Fruit fly (Drosophila melanogaster) ovary, adult (tissue): ENCODE data around the gene Task6.

Source experiments
- CG17801 ChIP-seq: fragments of 200-800 bp; optimal IDR thresholded peaks from 2 replicates; lab custom pipeline; 2019; ENCODE audit warnings: missing biosample characterization, mild to moderate bottlenecking, missing genetic modification characterization, moderate library complexity; ENCODE audit not compliant: partially characterized antibody

The Task6 gene

DNA sequence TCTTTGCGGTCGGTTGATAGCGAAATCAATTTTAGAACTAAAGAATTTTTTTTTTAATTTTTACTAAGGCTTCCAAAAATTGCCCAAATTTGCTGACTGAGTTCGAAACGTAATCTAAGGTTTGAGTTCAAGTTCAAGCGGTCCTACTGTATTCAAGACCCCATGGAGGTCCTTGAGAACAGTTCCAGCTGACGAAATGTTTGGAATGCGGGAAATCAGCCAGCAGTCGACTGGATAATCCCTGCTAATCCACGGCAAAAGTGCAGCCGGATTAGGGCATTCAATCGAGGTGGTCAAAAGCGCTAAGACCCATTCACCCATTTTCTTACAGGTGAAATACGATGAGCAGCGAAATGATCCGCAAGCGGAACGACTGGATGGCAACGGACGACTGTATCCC lies 26.4 kb upstream of the Task6 start, which contains the start of gene f-cup:
Gene f-cup (minus strand): TSS at position 101 of the 400 bp plus-strand sequence.
- TF ChIP-seq CG17801 (GFP tag; lab: Kevin White, UChicago) = no peak

DNA sequence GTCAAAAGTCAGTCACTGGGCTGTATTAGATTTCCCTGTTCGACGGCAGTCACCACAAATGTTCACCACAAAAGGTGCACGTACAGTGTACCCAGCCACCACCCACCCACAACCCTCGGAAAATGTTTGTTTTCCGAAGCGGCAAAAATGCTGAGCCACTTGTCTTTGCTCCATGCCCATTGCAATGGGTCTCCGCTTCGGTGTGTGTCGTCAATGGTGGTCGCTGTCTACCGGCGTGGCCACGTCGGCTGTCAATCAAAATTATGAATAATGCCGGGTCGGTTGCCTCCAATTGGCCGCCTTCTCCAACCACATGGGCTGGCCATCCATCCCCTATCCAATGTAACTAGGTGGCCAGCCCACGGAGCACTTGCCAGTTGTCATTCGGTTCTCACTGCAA lies 25.9 kb upstream of the Task6 start, which contains the start of gene ninaB:
Gene ninaB (plus strand): TSS at position 374 of the 400 bp plus-strand sequence.
- no peak for TF ChIP-seq CG17801 (GFP tag; lab: Kevin White, UChicago)

DNA sequence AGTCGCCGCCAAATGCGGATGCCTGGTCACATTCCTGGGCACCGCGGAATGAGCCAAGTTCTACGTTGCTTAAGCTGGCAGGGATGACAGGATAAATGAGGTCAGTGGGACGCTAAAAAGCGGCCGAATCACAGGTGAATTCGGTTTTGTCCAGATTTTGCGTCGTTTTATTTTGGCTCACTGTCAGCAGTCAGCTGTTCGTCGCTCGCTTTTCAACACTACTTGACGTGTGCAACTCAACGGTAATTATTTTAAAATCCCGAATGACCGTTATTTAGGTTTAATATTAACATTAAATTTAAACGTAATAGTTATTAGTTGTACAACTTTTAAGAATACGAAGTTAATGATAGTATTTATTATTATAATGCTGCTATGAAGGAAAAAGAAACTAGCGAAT lies 25.0 kb upstream of the Task6 start:
- TF ChIP-seq CG17801 (GFP tag; lab: Kevin White, UChicago) = no peak

DNA sequence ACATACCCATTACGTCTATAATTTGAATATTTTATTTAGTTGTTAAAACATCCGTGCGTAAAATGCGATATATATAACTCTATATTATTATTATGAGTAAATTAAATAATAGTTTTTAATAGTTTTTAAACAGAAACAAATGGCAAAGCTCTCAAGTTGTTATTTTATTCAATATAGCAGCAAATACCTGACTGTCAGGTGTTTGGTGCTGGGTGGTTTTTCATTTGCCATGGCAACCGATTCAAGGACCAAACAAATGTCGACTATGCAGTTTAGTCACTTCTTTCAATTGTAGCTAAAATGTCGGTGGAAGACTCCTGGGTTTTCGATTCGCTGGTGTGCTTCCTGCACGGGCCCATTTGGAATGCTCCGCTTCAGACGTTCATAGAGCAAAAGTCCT lies 19.4 kb upstream of the Task6 start, which contains the start of gene CG14367:
Gene CG14367 (plus strand): TSS at position 301 of the 400 bp plus-strand sequence.
- TF ChIP-seq CG17801 (GFP tag; lab: Kevin White, UChicago) = no peak

DNA sequence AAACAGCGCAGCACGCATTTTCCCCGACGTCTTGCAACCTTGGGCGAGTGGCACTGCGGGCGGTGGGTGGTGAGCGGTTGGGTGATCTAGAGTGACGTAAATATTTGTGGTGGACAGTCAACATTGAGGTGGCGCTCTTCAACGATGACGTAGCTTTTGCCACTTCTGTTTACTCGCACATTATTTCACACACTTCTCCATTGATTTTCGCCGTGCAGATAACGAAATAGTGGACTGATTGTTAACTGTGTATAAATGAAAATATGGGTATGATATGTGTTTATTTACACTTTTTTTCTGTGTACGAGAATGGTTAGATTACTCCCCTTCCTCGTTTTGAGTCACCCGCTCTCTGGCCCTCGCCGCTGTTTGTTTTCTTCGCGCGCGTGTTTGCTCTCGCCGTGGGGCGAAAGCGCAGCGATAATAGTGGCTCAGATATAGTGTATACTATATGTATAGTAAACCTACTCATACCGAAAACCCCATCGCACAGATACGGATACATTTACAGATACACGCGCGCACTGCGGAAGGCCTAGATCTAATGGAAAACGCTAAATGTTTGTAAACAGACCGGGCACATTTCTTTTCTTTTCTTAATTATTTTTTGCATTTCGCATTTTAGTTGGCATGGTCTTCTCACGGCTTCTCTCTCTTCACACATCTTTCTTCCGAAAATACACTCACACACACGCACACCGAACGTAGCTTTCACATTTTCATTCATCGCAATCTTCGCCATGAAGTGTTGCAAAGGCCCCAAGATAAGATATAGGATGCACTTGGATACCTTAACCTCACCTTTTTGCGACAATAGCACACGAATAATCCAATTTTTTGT lies 12.2 kb upstream of the Task6 start, which contains the start of gene omd:
Gene omd (minus strand): TSS at position 840 of the 841 bp plus-strand sequence.
- no peak for TF ChIP-seq CG17801 (GFP tag; lab: Kevin White, UChicago)

DNA sequence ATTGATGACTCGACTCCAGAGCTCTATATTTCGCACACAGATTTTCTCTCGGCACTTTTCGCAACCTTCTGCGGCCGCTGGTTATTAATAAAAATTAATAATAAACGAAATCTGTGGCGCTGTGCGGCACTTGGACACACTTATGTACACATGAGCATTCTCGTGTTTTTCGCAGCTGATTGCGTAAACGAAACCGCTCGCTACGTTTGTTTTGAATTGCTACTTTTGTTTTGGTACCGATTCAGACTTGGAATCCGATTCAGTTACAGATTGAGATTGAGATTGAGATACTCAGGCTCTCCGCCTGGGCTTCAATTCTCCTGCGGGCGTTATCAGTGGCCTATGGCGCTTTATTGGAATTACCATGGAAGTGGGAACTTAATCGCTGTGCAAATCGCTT lies 11.6 kb upstream of the Task6 start:
- no peak for TF ChIP-seq CG17801 (GFP tag; lab: Kevin White, UChicago)

DNA sequence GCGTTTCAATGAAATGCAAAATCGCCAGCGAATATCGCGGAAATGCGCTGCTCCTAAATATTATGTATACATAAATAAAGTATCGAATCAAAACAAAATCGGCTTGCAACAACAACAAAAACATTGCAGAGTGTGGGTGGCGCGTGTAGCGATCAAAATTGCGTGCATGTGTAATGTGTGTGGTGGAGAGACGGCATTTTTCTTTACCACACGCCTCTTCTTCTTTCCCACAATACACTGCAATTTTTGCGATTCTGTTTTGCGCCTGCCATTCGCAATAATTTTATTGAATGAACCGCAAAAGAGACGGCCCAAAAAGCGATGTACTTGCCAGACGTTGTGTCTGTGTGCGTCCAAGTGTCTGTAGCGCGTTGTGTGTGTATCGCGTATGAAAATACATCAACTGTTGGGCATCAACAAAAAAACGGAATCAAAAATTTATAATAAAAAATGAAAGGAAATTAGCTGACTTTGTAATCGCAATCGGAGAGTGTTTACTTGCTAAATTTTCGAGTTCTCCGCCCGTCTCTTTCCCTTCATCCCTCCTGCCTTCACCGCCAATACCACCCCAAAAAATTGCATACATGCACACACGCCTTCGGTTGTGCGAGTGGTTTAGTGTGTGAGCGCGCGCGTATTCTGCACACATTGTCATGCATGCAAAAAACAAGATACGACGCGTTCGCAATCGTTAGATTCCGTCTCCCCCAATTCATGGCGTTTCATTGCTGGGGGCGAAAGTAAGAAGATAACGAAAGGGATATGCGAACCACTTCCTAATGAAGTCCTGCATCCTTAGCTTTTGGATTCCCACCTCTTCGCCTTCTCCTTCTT lies 10.4 kb upstream of the Task6 start:
- no peak for TF ChIP-seq CG17801 (GFP tag; lab: Kevin White, UChicago)

DNA sequence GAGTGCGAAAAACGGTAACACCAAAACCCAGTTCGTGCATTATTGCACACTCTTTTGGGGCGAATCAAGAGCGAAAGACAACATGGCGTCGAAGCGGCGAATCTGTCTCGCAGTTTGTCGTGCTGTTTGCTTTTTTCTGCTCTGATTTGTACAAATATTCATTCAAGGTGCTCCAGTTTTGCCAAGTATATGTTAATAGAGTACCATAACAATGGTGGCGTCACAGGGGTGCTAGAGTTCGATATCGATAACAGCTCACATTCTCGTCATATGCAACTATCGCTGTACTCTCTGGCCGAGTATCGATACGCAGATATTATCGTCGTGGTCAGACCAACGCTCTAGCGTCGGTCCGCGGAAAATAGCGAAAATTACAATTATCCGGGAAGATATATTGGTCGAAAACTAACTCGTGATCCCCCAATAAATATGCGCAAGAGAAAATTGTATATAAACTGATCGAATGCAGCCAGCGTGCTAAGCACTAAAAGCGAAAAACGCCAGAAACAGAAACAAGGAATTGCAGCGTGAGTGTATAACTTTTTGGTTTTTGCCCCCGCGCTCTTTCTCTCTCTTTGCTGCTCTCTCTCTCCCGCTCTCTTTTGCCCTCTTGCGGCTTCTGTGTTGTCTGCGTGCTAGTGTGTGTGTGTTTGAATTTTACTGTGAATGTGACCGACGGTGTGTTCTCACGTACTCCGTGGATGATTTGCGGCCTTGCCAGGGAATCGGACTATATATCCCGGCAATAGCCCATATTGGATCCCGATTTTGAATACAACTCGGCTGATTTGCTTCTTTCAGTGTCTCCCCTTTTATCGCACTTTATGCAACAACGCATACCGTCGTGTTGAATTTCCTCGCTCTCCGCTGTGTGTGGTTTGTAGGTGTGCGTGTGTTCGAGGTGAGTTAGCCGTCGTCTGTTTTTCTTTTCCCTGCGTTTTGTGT lies 9.6 kb upstream of the Task6 start, which contains the start of gene flfl:
Gene flfl (plus strand): TSS at position 298 of the 945 bp plus-strand sequence.
- TF ChIP-seq CG17801 (GFP tag; lab: Kevin White, UChicago) = peak; percentile 31

DNA sequence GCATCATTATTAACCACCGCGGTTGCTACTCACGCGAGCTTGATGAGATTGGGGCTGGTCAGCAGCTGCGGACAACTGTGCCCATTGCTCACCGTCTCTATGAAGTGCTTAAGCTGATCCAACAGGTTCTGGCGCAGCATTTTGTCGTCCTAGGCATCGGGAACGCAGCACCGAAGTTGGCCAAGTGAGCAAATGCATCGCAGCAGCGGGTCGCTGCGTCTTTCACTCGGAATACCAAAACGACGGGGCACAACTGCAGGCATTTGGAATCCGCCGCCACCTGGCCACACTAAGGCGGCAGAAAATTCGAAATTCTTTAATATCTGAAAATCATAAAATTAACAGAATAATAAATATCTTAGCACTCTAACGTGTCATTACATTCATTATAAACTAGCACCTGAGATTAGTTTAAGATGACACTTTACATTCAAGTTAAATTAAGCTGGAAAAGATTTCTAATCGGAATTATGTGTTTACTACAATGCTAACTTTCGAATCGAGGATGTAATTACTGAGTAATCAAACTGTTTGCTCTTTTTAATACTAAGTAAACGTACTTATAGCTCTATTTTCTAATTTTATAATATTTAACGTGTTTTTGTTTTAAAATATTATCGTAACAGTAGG lies 8.8 kb upstream of the Task6 start:
- TF ChIP-seq CG17801 (GFP tag; lab: Kevin White, UChicago) = no peak

DNA sequence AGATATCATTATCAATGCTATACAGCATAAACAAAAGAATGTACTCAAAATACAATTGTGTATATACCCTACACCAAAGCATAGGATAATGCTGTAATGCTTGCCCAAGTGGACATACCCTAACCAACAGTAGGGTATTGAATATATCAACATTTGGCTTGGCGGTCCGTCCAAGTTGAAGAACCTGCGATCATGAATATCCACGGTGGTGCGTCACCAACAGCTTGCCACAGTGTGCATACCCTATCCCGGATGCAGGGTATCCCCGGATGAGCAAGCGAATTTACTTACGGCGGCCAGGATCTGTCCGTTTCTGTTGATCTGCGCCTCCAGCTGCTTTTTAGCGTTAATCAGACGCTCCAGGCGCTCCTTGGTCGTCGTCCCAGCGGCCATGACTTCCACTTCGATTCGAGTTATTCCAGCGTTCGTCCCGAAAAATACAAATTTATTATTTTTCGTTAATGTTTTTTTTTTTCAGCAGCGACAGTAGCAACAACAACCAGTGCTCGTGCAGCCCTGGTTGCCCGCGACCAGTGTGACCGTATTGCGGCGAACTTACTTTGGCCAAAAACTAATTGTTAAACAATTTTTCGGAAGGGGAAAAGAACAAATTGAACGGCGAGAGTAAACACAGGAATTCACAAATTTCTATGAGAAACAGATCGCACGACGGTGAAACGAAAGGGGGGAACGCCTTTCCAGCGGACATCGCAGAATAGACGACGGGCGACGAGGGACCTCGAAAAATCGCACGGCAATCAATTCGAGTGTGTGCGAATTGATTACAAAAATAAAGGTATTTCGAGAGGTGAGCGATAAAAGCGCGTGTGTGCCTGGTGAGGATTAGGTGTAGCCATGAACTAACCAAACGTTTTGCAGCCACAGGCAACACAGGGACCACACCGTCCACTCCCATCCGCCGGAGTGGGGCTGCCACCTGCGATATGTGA lies 2.1 kb upstream of the Task6 start, which contains the start of the genes Lkb1 and CG9588:
Gene Lkb1 (plus strand): TSS at position 413 of the 950 bp plus-strand sequence.
Gene CG9588 (minus strand): TSS at position 545 of the 950 bp plus-strand sequence.
- no peak for TF ChIP-seq CG17801 (GFP tag; lab: Kevin White, UChicago)

DNA sequence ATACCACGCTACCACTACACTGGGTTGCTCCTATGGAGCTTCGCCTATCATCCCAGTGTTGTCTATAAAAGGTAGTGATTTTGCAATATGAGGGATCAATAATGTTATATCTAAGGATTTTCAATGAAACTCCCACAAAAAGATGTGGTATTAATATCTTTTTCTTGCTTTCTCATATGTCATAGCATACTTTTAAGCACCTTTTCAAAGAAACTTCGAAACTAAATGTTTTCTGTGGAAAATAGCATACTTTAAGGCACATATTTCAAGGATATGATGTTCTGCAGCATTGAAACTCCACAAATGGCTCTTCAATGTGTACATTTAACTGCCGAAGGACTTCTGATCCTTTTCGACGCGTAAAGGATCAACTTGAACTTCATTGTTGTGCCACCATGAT lies 1.4 kb downstream of the Task6 start:
- no peak for TF ChIP-seq CG17801 (GFP tag; lab: Kevin White, UChicago)

DNA sequence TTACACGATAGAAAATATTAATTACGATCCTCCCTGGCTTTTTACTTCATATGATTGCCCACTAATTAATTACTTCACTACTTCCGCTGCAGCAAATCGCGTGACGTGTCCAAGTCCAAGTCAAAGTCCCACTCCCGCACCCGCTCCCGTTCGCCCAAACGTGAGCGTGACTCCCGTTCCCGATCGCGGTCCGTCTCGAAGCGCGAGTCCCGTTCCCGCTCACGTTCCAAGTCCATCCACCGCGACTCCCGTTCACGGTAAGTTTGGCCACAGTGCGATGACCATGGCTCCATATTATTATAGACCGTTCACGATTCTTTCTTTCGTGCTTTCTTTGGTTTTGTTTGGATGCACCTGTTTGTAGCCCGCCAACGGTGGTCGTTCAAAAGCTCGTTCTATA lies 8.3 kb downstream of the Task6 start:
- TF ChIP-seq CG17801 (GFP tag; lab: Kevin White, UChicago) = no peak
